Worm (Caenorhabditis elegans) whole organism, L1 larva: ENCODE measurements around the gene T10B10.8.

ENCODE experiments used
- C04F5.9 ChIP-seq: sonication (generic microtip); optimal IDR thresholded peaks from 2 replicates; lab custom pipeline; 2016; ENCODE audit warnings: missing genetic modification characterization, missing compliant biosample characterization
- C16A3.4 ChIP-seq: fragments of 150-350 bp; optimal IDR thresholded peaks from 2 replicates; lab custom pipeline; 2014; ENCODE audit warnings: missing biosample characterization, missing genetic modification characterization
- C34B4.2 ChIP-seq: sonication (generic microtip); optimal IDR thresholded peaks from 2 replicates; lab custom pipeline; 2017; ENCODE audit warnings: mild to moderate bottlenecking, missing genetic modification characterization, missing compliant biosample characterization
- F16B12.6 ChIP-seq: fragments of 150-350 bp; optimal IDR thresholded peaks from 2 replicates; lab custom pipeline; 2014; ENCODE audit warnings: missing biosample characterization, missing genetic modification characterization
- Y116A8C.19 ChIP-seq: sonication (generic microtip); optimal IDR thresholded peaks from 2 replicates; lab custom pipeline; 2016; ENCODE audit warnings: missing compliant biosample characterization, missing genetic modification characterization, borderline replicate concordance
- alr-1 ChIP-seq: fragments of 200-800 bp; sonication (Bioruptor generic); optimal IDR thresholded peaks from 2 replicates; lab custom pipeline; 2018; ENCODE audit warnings: borderline replicate concordance, mild to moderate bottlenecking, missing genetic modification characterization, missing compliant biosample characterization
- aly-2 ChIP-seq: fragments of 150-350 bp; optimal IDR thresholded peaks from 2 replicates; lab custom pipeline; 2014; ENCODE audit warnings: missing biosample characterization, missing genetic modification characterization
- ama-1 ChIP-seq: fragments of 150-350 bp; optimal IDR thresholded peaks from 2 replicates; lab custom pipeline; 2014
- blmp-1 ChIP-seq: fragments of 150-350 bp; optimal IDR thresholded peaks from 2 replicates; lab custom pipeline; 2014; ENCODE audit warnings: missing biosample characterization, missing genetic modification characterization
- ceh-82 ChIP-seq, 3 experiments: fragments of 150-350 bp in 1 of 3; sonication (generic microtip) in 2 of 3; optimal IDR thresholded peaks; 2 replicates each; lab custom pipeline; 2014 to 2017; ENCODE audit warnings: missing biosample characterization in 3 of 3, missing genetic modification characterization in 3 of 3
- ceh-88 ChIP-seq: fragments of 200-800 bp; sonication (Bioruptor generic); IDR thresholded peaks from 2 replicates; pipeline ENCODE4 v1.3.6; 2022; ENCODE audit warnings: missing genetic modification characterization, missing compliant biosample characterization
- dpl-1 ChIP-seq, 3 experiments: fragments of 150-350 bp in 2 of 3; sonication (generic microtip) in 1 of 3; optimal IDR thresholded peaks; 2 replicates each; lab custom pipeline; 2014 to 2017; ENCODE audit warnings: missing biosample characterization in 3 of 3, missing genetic modification characterization in 3 of 3, missing genetic modification reagents in 3 of 3
- dsc-1 ChIP-seq: sonication (generic microtip); optimal IDR thresholded peaks from 2 replicates; lab custom pipeline; 2016; ENCODE audit warnings: mild to moderate bottlenecking, missing genetic modification characterization, missing compliant biosample characterization
- efl-1 ChIP-seq, 4 experiments: fragments of 150-350 bp; optimal IDR thresholded peaks in 3 of 4; peaks in 1 of 4; 1 replicate in 1 of 4; 2 replicates in 3 of 4; lab custom pipeline; 2014; ENCODE audit warnings: missing biosample characterization in 2 of 4, missing genetic modification characterization in 2 of 4, missing genetic modification reagents in 2 of 4
- efl-3 ChIP-seq: fragments of 200-800 bp; sonication (Bioruptor generic); optimal IDR thresholded peaks from 2 replicates; lab custom pipeline; 2018; ENCODE audit warnings: mild to moderate bottlenecking, missing genetic modification characterization, missing compliant biosample characterization
- egl-27 ChIP-seq, 2 experiments: fragments of 150-350 bp in 1 of 2; sonication (generic microtip); optimal IDR thresholded peaks; 3 replicates each; lab custom pipeline; 2017 to 2018; ENCODE audit warnings: missing biosample characterization in 2 of 2, missing genetic modification characterization in 2 of 2, missing genetic modification reagents in 2 of 2
- elt-2 ChIP-seq: sonication (generic microtip); optimal IDR thresholded peaks from 2 replicates; lab custom pipeline; 2016; ENCODE audit warnings: missing genetic modification characterization, mild to moderate bottlenecking, inconsistent platforms, missing compliant biosample characterization, missing genetic modification reagents
- fkh-8 ChIP-seq: sonication (generic microtip); optimal IDR thresholded peaks from 2 replicates; lab custom pipeline; 2016; ENCODE audit warnings: mild to moderate bottlenecking, missing genetic modification characterization, missing compliant biosample characterization
- fos-1 ChIP-seq: fragments of 150-350 bp; optimal IDR thresholded peaks from 2 replicates; lab custom pipeline; 2014; ENCODE audit warnings: missing biosample characterization, missing genetic modification characterization
- hpl-2 ChIP-seq: fragments of 150-350 bp; optimal IDR thresholded peaks from 2 replicates; lab custom pipeline; 2014; ENCODE audit warnings: missing biosample characterization, missing genetic modification reagents, missing genetic modification characterization
- irx-1 ChIP-seq: sonication (generic microtip); optimal IDR thresholded peaks from 2 replicates; lab custom pipeline; 2016; ENCODE audit warnings: missing genetic modification characterization, missing compliant biosample characterization
- isw-1 ChIP-seq: fragments of 200-800 bp; sonication (Bioruptor generic); IDR thresholded peaks from 2 replicates; pipeline ENCODE4 v1.3.6; 2022; ENCODE audit warnings: missing genetic modification characterization, missing compliant biosample characterization
- jun-1 ChIP-seq: fragments of 150-350 bp; optimal IDR thresholded peaks from 2 replicates; lab custom pipeline; 2014; ENCODE audit warnings: missing biosample characterization, missing genetic modification reagents, missing genetic modification characterization
- lin-13 ChIP-seq: fragments of 150-350 bp; optimal IDR thresholded peaks from 2 replicates; lab custom pipeline; 2014; ENCODE audit warnings: missing biosample characterization, missing genetic modification reagents, missing genetic modification characterization
- lin-35 ChIP-seq, 2 experiments: fragments of 150-350 bp; optimal IDR thresholded peaks; 2 replicates each; lab custom pipeline; 2014; ENCODE audit warnings: missing biosample characterization in 2 of 2, missing genetic modification characterization in 2 of 2, missing genetic modification reagents in 2 of 2
- mdl-1 ChIP-seq, 2 experiments: fragments of 150-350 bp; optimal IDR thresholded peaks; 2 replicates each; lab custom pipeline; 2014 to 2017; ENCODE audit warnings: missing biosample characterization in 2 of 2, missing genetic modification characterization in 2 of 2, inconsistent platforms in 1 of 2
- nhr-20 ChIP-seq: sonication (generic microtip); optimal IDR thresholded peaks from 2 replicates; lab custom pipeline; 2016; ENCODE audit warnings: mild to moderate bottlenecking, missing genetic modification characterization, missing compliant biosample characterization
- nhr-237 ChIP-seq: fragments of 150-350 bp; optimal IDR thresholded peaks from 2 replicates; lab custom pipeline; 2014; ENCODE audit warnings: missing biosample characterization, missing genetic modification characterization
- nhr-28 ChIP-seq: fragments of 150-350 bp; optimal IDR thresholded peaks from 2 replicates; lab custom pipeline; 2014; ENCODE audit warnings: missing biosample characterization, missing genetic modification characterization
- nhr-77 ChIP-seq: fragments of 150-350 bp; optimal IDR thresholded peaks from 2 replicates; lab custom pipeline; 2014; ENCODE audit warnings: missing biosample characterization, missing genetic modification characterization
- nhr-84 ChIP-seq: sonication (generic microtip); optimal IDR thresholded peaks from 2 replicates; lab custom pipeline; 2017; ENCODE audit warnings: missing biosample characterization, missing genetic modification characterization
- nhr-85 ChIP-seq: sonication (generic microtip); peaks from one replicate; lab custom pipeline; 2016; ENCODE audit warnings: missing genetic modification characterization, inconsistent platforms, missing compliant biosample characterization
- nhr-90 ChIP-seq: sonication (generic microtip); optimal IDR thresholded peaks from 2 replicates; lab custom pipeline; 2016; ENCODE audit warnings: mild to moderate bottlenecking, missing genetic modification characterization, missing compliant biosample characterization; ENCODE audit not compliant: poor library complexity
- pag-3 ChIP-seq: sonication (generic microtip); optimal IDR thresholded peaks from 2 replicates; lab custom pipeline; 2017; ENCODE audit warnings: missing genetic modification characterization, mild to moderate bottlenecking, missing compliant biosample characterization, antibody characterized with exemption, borderline replicate concordance; ENCODE audit not compliant: insufficient read depth
- pqm-1 ChIP-seq: sonication (generic microtip); optimal IDR thresholded peaks from 3 replicates; lab custom pipeline; 2017; ENCODE audit warnings: missing biosample characterization, missing genetic modification characterization
- rnt-1 ChIP-seq: sonication (generic microtip); optimal IDR thresholded peaks from 2 replicates; lab custom pipeline; 2016; ENCODE audit warnings: mild to moderate bottlenecking, missing genetic modification characterization, moderate library complexity, missing compliant biosample characterization
- snpc-4 ChIP-seq: fragments of 150-350 bp; optimal IDR thresholded peaks from 2 replicates; lab custom pipeline; 2014; ENCODE audit warnings: missing biosample characterization, missing genetic modification characterization
- sptf-1 ChIP-seq: fragments of 150-350 bp; optimal IDR thresholded peaks from 2 replicates; lab custom pipeline; 2014; ENCODE audit warnings: missing biosample characterization, missing genetic modification characterization
- sup-37 ChIP-seq: fragments of 200-800 bp; sonication (Bioruptor generic); optimal IDR thresholded peaks from 2 replicates; lab custom pipeline; 2018; ENCODE audit warnings: mild to moderate bottlenecking, missing genetic modification characterization, missing compliant biosample characterization
- tlp-1 ChIP-seq: fragments of 150-350 bp; optimal IDR thresholded peaks from 2 replicates; lab custom pipeline; 2014; ENCODE audit warnings: missing biosample characterization, missing genetic modification characterization
- unc-130 ChIP-seq: fragments of 150-350 bp; optimal IDR thresholded peaks from 2 replicates; lab custom pipeline; 2017; ENCODE audit warnings: missing biosample characterization, missing genetic modification characterization, inconsistent platforms
- unc-30 ChIP-seq: sonication (generic microtip); optimal IDR thresholded peaks from 2 replicates; lab custom pipeline; 2017; ENCODE audit warnings: missing biosample characterization, missing genetic modification characterization
- vab-15 ChIP-seq: sonication (generic microtip); optimal IDR thresholded peaks from 2 replicates; lab custom pipeline; 2017; ENCODE audit warnings: missing genotype, mild to moderate bottlenecking, missing genetic modification characterization, missing compliant biosample characterization
- zip-4 ChIP-seq: fragments of 200-800 bp; sonication (Bioruptor generic); optimal IDR thresholded peaks from 2 replicates; lab custom pipeline; 2018; ENCODE audit warnings: mild to moderate bottlenecking, missing genetic modification characterization, moderate library complexity, missing compliant biosample characterization
- ztf-4 ChIP-seq: fragments of 150-350 bp; optimal IDR thresholded peaks from 2 replicates; lab custom pipeline; 2014; ENCODE audit warnings: missing biosample characterization, missing genetic modification characterization

The T10B10.8 gene

ce11 chrX:15181454-15181853 lies 15.4 kb upstream of the T10B10.8 start, which contains the start of gene pkhm-2 (continued):
- TF ChIP-seq efl-1 (optimal IDR thresholded peaks at IDR 0.05; lab: Kevin White, UChicago) (peak; percentile 79 to 82), efl-1 (GFP tag; optimal IDR thresholded peaks at IDR 0.05 in 1 of 2; lab: Kevin White, UChicago) (peak; percentile 76 to 98), ama-1 (lab: Kevin White, UChicago) (no peak), elt-2 (tag; lab: Kevin White, UChicago) (peak; percentile 67), sup-37 (GFP tag; lab: Kevin White, UChicago) (peak; percentile 73), C16A3.4 (tag; lab: Kevin White, UChicago) (peak; percentile 88), nhr-20 (peak; percentile 94), unc-130 (tag; lab: Kevin White, UChicago) (peak; percentile 78), unc-30 (tag; lab: Kevin White, UChicago) (no peak), rnt-1 (peak; percentile 95), isw-1 (GFP tag; lab: Robert Waterston, UW) (peak; percentile 76), zip-4 (peak; percentile 85), nhr-237 (tag; lab: Kevin White, UChicago) (peak; percentile 76)

ce11 chrX:15176431-15176911 lies 10.4 kb upstream of the T10B10.8 start, which contains the start of gene col-41:
Gene col-41 (minus strand): TSS chrX:15176481.
- no peak for TF ChIP-seq aly-2 (tag; lab: Kevin White, UChicago)
- peak; percentile 77 for TF ChIP-seq blmp-1 (tag; lab: Kevin White, UChicago)
- TF ChIP-seq, all 84 proteins: peak for 1

ce11 chrX:15175211-15175610 lies 9.2 kb upstream of the T10B10.8 start:
- no peak for TF ChIP-seq lin-13 (GFP tag; lab: Kevin White, UChicago)
- TF ChIP-seq nhr-85 (tag; lab: Kevin White, UChicago), result peak; percentile 0

DNA sequence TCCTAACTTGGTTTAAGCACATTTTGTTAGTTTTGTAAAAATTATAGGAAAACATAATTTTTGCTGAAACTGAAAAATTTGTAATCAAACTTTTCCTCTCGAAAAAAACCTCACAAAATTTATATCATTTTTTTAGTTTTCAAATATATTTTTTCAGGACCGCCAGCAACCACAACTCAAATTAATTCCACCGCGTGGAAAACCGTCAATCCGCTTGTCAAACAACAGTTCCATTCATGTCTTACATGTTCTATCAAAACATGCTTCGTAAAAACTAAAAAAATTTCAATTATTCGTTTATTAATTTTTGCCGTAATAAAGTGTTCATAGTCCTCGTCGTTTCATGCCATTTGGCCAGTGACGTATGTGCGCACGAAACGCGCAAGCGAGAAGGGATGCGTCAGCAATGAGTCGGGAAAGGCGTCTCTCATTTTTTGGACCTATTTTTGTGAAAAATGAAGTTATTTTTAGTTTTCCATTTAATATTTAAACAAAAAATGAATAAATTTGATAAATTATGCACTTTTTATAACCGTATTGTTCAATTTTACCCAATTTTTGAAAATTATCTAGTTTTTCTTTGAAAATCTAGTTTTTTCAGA lies 7.4 kb upstream of the T10B10.8 start, which contains the start of gene ucr-2.2:
Gene ucr-2.2 (plus strand): TSS at position 602 of the 602 bp plus-strand sequence.
- no peak for TF ChIP-seq hpl-2 (GFP tag; lab: Kevin White, UChicago)
- TF ChIP-seq dpl-1 (GFP tag; optimal IDR thresholded peaks at IDR 0.05; lab: Kevin White, UChicago), result peak; percentile 62 to 80 (median 79)
- TF ChIP-seq ceh-82 (tag; optimal IDR thresholded peaks at IDR 0.05; lab: Kevin White, UChicago), result peak; percentile 11 to 63 (median 59)
- peak; percentile 57 for TF ChIP-seq pag-3 (tag; lab: Kevin White, UChicago)
- no peak for TF ChIP-seq egl-27 (tag; optimal IDR thresholded peaks at IDR 0.05; lab: Kevin White, UChicago)
- TF ChIP-seq efl-3 (GFP tag; lab: Kevin White, UChicago), result no peak
- TF ChIP-seq sup-37 (GFP tag; lab: Kevin White, UChicago), result peak; percentile 77
- TF ChIP-seq rnt-1, result peak; percentile 91
- no peak for TF ChIP-seq alr-1
- TF ChIP-seq ztf-4 (tag; lab: Kevin White, UChicago), result peak; percentile 64
- TF ChIP-seq snpc-4, result peak; percentile 72
- TF ChIP-seq nhr-77 (tag; lab: Kevin White, UChicago), result peak; percentile 57
- TF ChIP-seq dsc-1 (tag; lab: Kevin White, UChicago), result peak; percentile 88
- TF ChIP-seq F16B12.6, result peak; percentile 24
- TF ChIP-seq unc-30 (tag; lab: Kevin White, UChicago), result no peak
- TF ChIP-seq jun-1 (tag; lab: Kevin White, UChicago), result peak; percentile 19
- TF ChIP-seq fkh-8, result peak; percentile 87
- peak; percentile 56 for TF ChIP-seq C04F5.9 (tag; lab: Kevin White, UChicago)
- TF ChIP-seq nhr-28, result no peak
- peak; percentile 64 for TF ChIP-seq fos-1 (tag; lab: Kevin White, UChicago)
- TF ChIP-seq irx-1 (tag; lab: Kevin White, UChicago), result peak; percentile 81
- no peak for TF ChIP-seq nhr-84 (tag; lab: Kevin White, UChicago)
- peak; percentile 69 for TF ChIP-seq ceh-88 (GFP tag; lab: Robert Waterston, UW)
- TF ChIP-seq lin-35 (GFP tag; optimal IDR thresholded peaks at IDR 0.05; lab: Kevin White, UChicago), result peak; percentile 72 to 89
- peak; percentile 87 for TF ChIP-seq nhr-90 (tag; lab: Kevin White, UChicago)
- no peak for TF ChIP-seq sptf-1 (tag; lab: Kevin White, UChicago)
- no peak for TF ChIP-seq tlp-1
- TF ChIP-seq mdl-1 (tag; optimal IDR thresholded peaks at IDR 0.05; lab: Kevin White, UChicago), result peak in 1 of 2 experiments; percentile 72
- no peak for TF ChIP-seq Y116A8C.19
- TF ChIP-seq zip-4, result peak; percentile 65
- TF ChIP-seq vab-15, result no peak
- no peak for TF ChIP-seq pqm-1 (tag; lab: Kevin White, UChicago)
- TF ChIP-seq C34B4.2, result no peak
